Fruit fly (Drosophila melanogaster) whole organism, embryonic: ENCODE measurements around the gene CG1136.

Source experiments
- CG10147 ChIP-seq: fragments of 200-800 bp; sonication (Bioruptor generic); optimal IDR thresholded peaks from 2 replicates; lab custom pipeline; 2019; ENCODE audit warnings: missing biosample characterization, mild to moderate bottlenecking, missing genetic modification characterization, moderate library complexity
- CG1024 ChIP-seq: fragments of 200-800 bp; sonication (Bioruptor generic); IDR thresholded peaks from 2 replicates; pipeline ENCODE4 v1.3.6; 2022; ENCODE audit warnings: missing biosample characterization, missing genetic modification characterization
- CG11456 ChIP-seq: fragments of 200-800 bp; sonication (Bioruptor generic); IDR thresholded peaks from 3 replicates; pipeline ENCODE4 v1.3.6; 2022; ENCODE audit warnings: missing biosample characterization, missing genetic modification characterization
- CG11695 ChIP-seq: fragments of 200-800 bp; sonication (Bioruptor generic); IDR thresholded peaks from 3 replicates; pipeline ENCODE4 v1.3.6; 2022; ENCODE audit warnings: missing biosample characterization, missing genetic modification characterization
- CG11696 ChIP-seq: fragments of 200-800 bp; sonication (Bioruptor generic); IDR thresholded peaks from 2 replicates; pipeline ENCODE4 v1.3.6; 2022; ENCODE audit warnings: missing biosample characterization, missing genetic modification characterization
- CG12942 ChIP-seq: fragments of 200-800 bp; sonication (Bioruptor generic); optimal IDR thresholded peaks from 3 replicates; lab custom pipeline; 2016; ENCODE audit warnings: missing biosample characterization, missing genetic modification characterization
- CG13287 ChIP-seq: fragments of 200-800 bp; sonication (Bioruptor generic); IDR thresholded peaks from 2 replicates; pipeline ENCODE4 v1.3.6; 2022; ENCODE audit warnings: missing biosample characterization, missing genetic modification characterization; ENCODE audit not compliant: partially characterized antibody
- CG15269 ChIP-seq: fragments of 200-800 bp; sonication (Bioruptor generic); optimal IDR thresholded peaks from 2 replicates; lab custom pipeline; 2018; ENCODE audit warnings: missing biosample characterization, mild to moderate bottlenecking, missing genetic modification characterization, moderate library complexity
- CG16779 ChIP-seq: fragments of 200-800 bp; sonication (Bioruptor generic); IDR thresholded peaks from 2 replicates; pipeline ENCODE4 v1.3.6; 2022; ENCODE audit warnings: missing biosample characterization, missing genetic modification characterization
- CG16815 ChIP-seq: fragments of 200-800 bp; sonication (Bioruptor generic); optimal IDR thresholded peaks from 3 replicates; lab custom pipeline; 2017; ENCODE audit warnings: missing biosample characterization, mild to moderate bottlenecking, missing genetic modification characterization
- CG18262 ChIP-seq: fragments of 200-800 bp; optimal IDR thresholded peaks from 3 replicates; lab custom pipeline; 2019; ENCODE audit warnings: missing biosample characterization, mild to moderate bottlenecking, missing genetic modification characterization, moderate library complexity
- CG1832 ChIP-seq: fragments of 200-800 bp; sonication (Bioruptor generic); optimal IDR thresholded peaks from 2 replicates; lab custom pipeline; 2017; ENCODE audit warnings: missing biosample characterization, mild to moderate bottlenecking, missing genetic modification characterization, inconsistent platforms
- CG30431 ChIP-seq: fragments of 200-800 bp; sonication (Bioruptor generic); optimal IDR thresholded peaks from 2 replicates; lab custom pipeline; 2017; ENCODE audit warnings: missing biosample characterization, missing genetic modification characterization
- CG31365 ChIP-seq: fragments of 200-800 bp; sonication (Bioruptor generic); optimal IDR thresholded peaks from 2 replicates; lab custom pipeline; 2018; ENCODE audit warnings: missing biosample characterization, mild to moderate bottlenecking, missing genetic modification characterization
- CG32767 ChIP-seq: fragments of 200-800 bp; sonication (Bioruptor generic); IDR thresholded peaks from 2 replicates; pipeline ENCODE4 v1.3.6; 2022; ENCODE audit warnings: missing biosample characterization, missing genetic modification characterization
- CG32772 ChIP-seq: fragments of 200-800 bp; sonication (Bioruptor generic); IDR thresholded peaks from 2 replicates; pipeline ENCODE4 v1.3.6; 2022; ENCODE audit warnings: missing biosample characterization, missing genetic modification characterization
- CG33213 ChIP-seq: fragments of 200-800 bp; sonication (Bioruptor generic); optimal IDR thresholded peaks from 3 replicates; lab custom pipeline; 2016; ENCODE audit warnings: missing biosample characterization, missing genetic modification characterization
- CG3407 ChIP-seq: fragments of 200-800 bp; sonication (Bioruptor generic); optimal IDR thresholded peaks from 2 replicates; lab custom pipeline; 2018; ENCODE audit warnings: missing biosample characterization, mild to moderate bottlenecking, missing genetic modification characterization
- CG3847 ChIP-seq: fragments of 200-800 bp; sonication (Bioruptor generic); IDR thresholded peaks from 2 replicates; pipeline ENCODE4 v1.3.6; 2022; ENCODE audit warnings: missing biosample characterization, missing genetic modification characterization
- CG4854 ChIP-seq: fragments of 200-800 bp; sonication (Bioruptor generic); optimal IDR thresholded peaks from 2 replicates; lab custom pipeline; 2016; ENCODE audit warnings: missing biosample characterization, missing genetic modification characterization, inconsistent platforms
- CG6683 ChIP-seq: fragments of 200-800 bp; sonication (Bioruptor generic); optimal IDR thresholded peaks from 2 replicates; lab custom pipeline; 2017; ENCODE audit warnings: missing biosample characterization, mild to moderate bottlenecking, missing genetic modification characterization, missing genetic modification reagents
- CG6854 ChIP-seq: fragments of 200-800 bp; sonication (Bioruptor generic); optimal IDR thresholded peaks from 3 replicates; lab custom pipeline; 2017; ENCODE audit warnings: missing biosample characterization, mild to moderate bottlenecking, missing genetic modification characterization
- CG7786 ChIP-seq: fragments of 200-800 bp; sonication (Bioruptor generic); optimal IDR thresholded peaks from 2 replicates; lab custom pipeline; 2016; ENCODE audit warnings: missing biosample characterization, missing genetic modification characterization
- CG8290 ChIP-seq, 3 experiments: fragments of 200-800 bp; sonication (Bioruptor generic); optimal IDR thresholded peaks; 2 replicates each; lab custom pipeline; 2016 to 2019; ENCODE audit warnings: missing biosample characterization in 3 of 3, missing genetic modification characterization in 3 of 3, mild to moderate bottlenecking in 2 of 3, moderate library complexity in 1 of 3
- CG9215 ChIP-seq: fragments of 200-800 bp; sonication (Bioruptor generic); IDR thresholded peaks from 2 replicates; pipeline ENCODE4 v1.3.6; 2022; ENCODE audit warnings: missing biosample characterization, missing genetic modification characterization
- CG9727 ChIP-seq: fragments of 200-800 bp; sonication (Bioruptor generic); optimal IDR thresholded peaks from 3 replicates; lab custom pipeline; 2017; ENCODE audit warnings: missing biosample characterization, mild to moderate bottlenecking, missing genetic modification characterization
- CkIIα-i1 ChIP-seq: fragments of 200-800 bp; sonication (Bioruptor generic); IDR thresholded peaks from 2 replicates; pipeline ENCODE4 v1.3.6; 2022; ENCODE audit warnings: missing biosample characterization, missing genetic modification characterization
- Dll ChIP-seq: fragments of 200-800 bp; sonication (Bioruptor generic); IDR thresholded peaks from 4 replicates; pipeline ENCODE4 v1.3.6; 2022; ENCODE audit warnings: missing biosample characterization, missing genetic modification characterization; ENCODE audit not compliant: partially characterized antibody
- HmgD ChIP-seq: fragments of 200-800 bp; sonication (Bioruptor generic); optimal IDR thresholded peaks from 3 replicates; lab custom pipeline; 2016; ENCODE audit warnings: missing biosample characterization, missing genetic modification characterization
- Jarid2 ChIP-seq: fragments of 200-800 bp; sonication (Bioruptor generic); optimal IDR thresholded peaks from 3 replicates; lab custom pipeline; 2017; ENCODE audit warnings: mild to moderate bottlenecking, missing biosample characterization, missing genetic modification reagents, missing genetic modification characterization
- Lhr ChIP-seq: fragments of 200-800 bp; sonication (Bioruptor generic); optimal IDR thresholded peaks from 3 replicates; lab custom pipeline; 2017; ENCODE audit warnings: mild to moderate bottlenecking, missing biosample characterization, missing genetic modification reagents, missing genetic modification characterization
- MESR4 ChIP-seq: fragments of 200-800 bp; sonication (Bioruptor generic); optimal IDR thresholded peaks from 2 replicates; lab custom pipeline; 2018; ENCODE audit warnings: missing biosample characterization, mild to moderate bottlenecking, missing genetic modification characterization, moderate library complexity
- Side ChIP-seq: fragments of 200-800 bp; sonication (Bioruptor generic); optimal IDR thresholded peaks from 2 replicates; lab custom pipeline; 2016; ENCODE audit warnings: missing biosample characterization, missing genetic modification characterization
- Six4 ChIP-seq: fragments of 200-800 bp; sonication (Bioruptor generic); optimal IDR thresholded peaks from 2 replicates; lab custom pipeline; 2016; ENCODE audit warnings: missing biosample characterization, missing genetic modification characterization
- Sry-β ChIP-seq: fragments of 200-800 bp; sonication (Bioruptor generic); optimal IDR thresholded peaks from 2 replicates; lab custom pipeline; 2018; ENCODE audit warnings: missing biosample characterization, mild to moderate bottlenecking, missing genetic modification characterization, moderate library complexity
- ac ChIP-seq: fragments of 200-800 bp; sonication (Bioruptor generic); optimal IDR thresholded peaks from 3 replicates; lab custom pipeline; 2017; ENCODE audit warnings: missing biosample characterization, mild to moderate bottlenecking, missing genetic modification characterization
- ase ChIP-seq: fragments of 200-800 bp; sonication (Bioruptor generic); IDR thresholded peaks from 3 replicates; pipeline ENCODE4 v1.3.6; 2022; ENCODE audit warnings: missing biosample characterization, missing genetic modification characterization
- ci ChIP-seq: fragments of 200-800 bp; sonication (Bioruptor generic); IDR thresholded peaks from 3 replicates; pipeline ENCODE4 v1.3.6; 2022; ENCODE audit warnings: missing biosample characterization, missing genetic modification characterization
- gcm2 ChIP-seq: fragments of 200-800 bp; sonication (Bioruptor generic); optimal IDR thresholded peaks from 2 replicates; lab custom pipeline; 2016; ENCODE audit warnings: missing biosample characterization, missing genetic modification characterization
- gem ChIP-seq: fragments of 200-800 bp; sonication (Bioruptor generic); optimal IDR thresholded peaks from 2 replicates; lab custom pipeline; 2019; ENCODE audit warnings: missing biosample characterization, mild to moderate bottlenecking, missing genetic modification characterization, moderate library complexity
- hth ChIP-seq: fragments of >200 bp; optimal IDR thresholded peaks from 2 replicates; lab custom pipeline; 2017; ENCODE audit warnings: inconsistent platforms
- inv ChIP-seq: fragments of 200-800 bp; sonication (Bioruptor generic); IDR thresholded peaks from 2 replicates; pipeline ENCODE4 v1.3.6; 2022; ENCODE audit warnings: missing biosample characterization, missing genetic modification characterization; ENCODE audit not compliant: partially characterized antibody
- jing ChIP-seq: fragments of 200-800 bp; sonication (Bioruptor generic); optimal IDR thresholded peaks from 2 replicates; lab custom pipeline; 2018; ENCODE audit warnings: missing biosample characterization, mild to moderate bottlenecking, missing genetic modification characterization
- kni ChIP-seq: fragments of 200-800 bp; sonication (Bioruptor generic); optimal IDR thresholded peaks from 3 replicates; lab custom pipeline; 2017; ENCODE audit warnings: mild to moderate bottlenecking, missing biosample characterization, missing genetic modification reagents, missing genetic modification characterization
- maf-S ChIP-seq: fragments of 200-800 bp; sonication (Bioruptor generic); optimal IDR thresholded peaks from 2 replicates; lab custom pipeline; 2016; ENCODE audit warnings: missing biosample characterization, missing genetic modification characterization
- otp ChIP-seq: fragments of 200-800 bp; sonication (Bioruptor generic); IDR thresholded peaks from 3 replicates; pipeline ENCODE4, ENCODE4 v1.3.6; 2022; ENCODE audit warnings: missing biosample characterization, missing genetic modification characterization
- p53 ChIP-seq: fragments of 200-800 bp; sonication (Bioruptor generic); optimal IDR thresholded peaks from 2 replicates; lab custom pipeline; 2016; ENCODE audit warnings: missing biosample characterization, missing genetic modification characterization
- psq ChIP-seq: fragments of 200-800 bp; sonication (Bioruptor generic); optimal IDR thresholded peaks from 2 replicates; lab custom pipeline; 2017; ENCODE audit warnings: missing biosample characterization, missing genetic modification characterization
- sisA ChIP-seq: fragments of 200-800 bp; sonication (Bioruptor generic); IDR thresholded peaks from 2 replicates; pipeline ENCODE4 v1.3.6; 2022; ENCODE audit warnings: missing biosample characterization, missing genetic modification characterization
- slbo ChIP-seq: fragments of 200-800 bp; sonication (Bioruptor generic); IDR thresholded peaks from 2 replicates; pipeline ENCODE4 v1.3.6; 2022; ENCODE audit warnings: missing biosample characterization, missing genetic modification characterization
- slou ChIP-seq: fragments of 200-800 bp; sonication (Bioruptor generic); optimal IDR thresholded peaks from 3 replicates; lab custom pipeline; 2016; ENCODE audit warnings: missing biosample characterization, missing genetic modification characterization

The CG1136 gene

dm6 chr3L:4016754-4017153, 29.6 kb upstream of the CG1136 start (continued):
- peak; percentile 29 for TF ChIP-seq CG15269 (tag; lab: Kevin White, UChicago)
- no peak for TF ChIP-seq psq
- TF ChIP-seq ci = peak; percentile 87
- peak; percentile 46; the same call in 1 of the 2 replicates for TF ChIP-seq CG32767 (GFP tag; lab: Robert Waterston, UW)
- no peak for TF ChIP-seq Jarid2 (GFP tag; lab: Kevin White, UChicago)
- no peak for TF ChIP-seq CG9215
- peak; percentile 30 for TF ChIP-seq CG12942 (GFP tag; lab: Kevin White, UChicago)
- no peak for TF ChIP-seq CG10147
- TF ChIP-seq CG3847 (GFP tag; lab: Robert Waterston, UW) = peak; percentile 39; the same call in 1 of the 2 replicates
- TF ChIP-seq CG9727 (GFP tag; lab: Kevin White, UChicago) = peak; percentile 68
- TF ChIP-seq CG30431 (GFP tag; lab: Kevin White, UChicago) = peak; percentile 83
- TF ChIP-seq hth (lab: Kevin White, UChicago) = no peak
- TF ChIP-seq inv = no peak
- TF ChIP-seq CG7786 (GFP tag; lab: Kevin White, UChicago) = peak; percentile 52
- peak; percentile 19 for TF ChIP-seq CG31365 (tag; lab: Kevin White, UChicago)
- peak; percentile 70; the same call in 2 of the 3 replicates for TF ChIP-seq CG11456 (GFP tag; lab: Robert Waterston, UW)
- peak; percentile 46 for TF ChIP-seq CG8290 (GFP tag; optimal IDR thresholded peaks at IDR 0.05; lab: Kevin White, UChicago)
- TF ChIP-seq CG8290 (tag; optimal IDR thresholded peaks at IDR 0.05; lab: Kevin White, UChicago) = peak in 1 of 2 experiments; percentile 67
- no peak for TF ChIP-seq kni
- TF ChIP-seq Dll (GFP tag; lab: Robert Waterston, UW) = no peak
- TF ChIP-seq ac (GFP tag; lab: Kevin White, UChicago) = peak; percentile 52
- peak; percentile 45 for TF ChIP-seq Side (GFP tag; lab: Kevin White, UChicago)
- no peak for TF ChIP-seq CkIIα-i1 (GFP tag; lab: Robert Waterston, UW)
- peak; percentile 77 for TF ChIP-seq CG18262 (tag; lab: Kevin White, UChicago)
- TF ChIP-seq gem (tag; lab: Kevin White, UChicago) = peak; percentile 72
- no peak for TF ChIP-seq CG4854 (GFP tag; lab: Kevin White, UChicago)
- TF ChIP-seq otp (GFP tag; lab: Robert Waterston, UW) = peak; percentile 82
- peak; percentile 29 for TF ChIP-seq CG3407 (GFP tag; lab: Kevin White, UChicago)
- TF ChIP-seq jing = peak; percentile 76
- TF ChIP-seq Six4 (GFP tag; lab: Kevin White, UChicago) = peak; percentile 63
- no peak for TF ChIP-seq maf-S (GFP tag; lab: Kevin White, UChicago)
- no peak for TF ChIP-seq slou
- TF ChIP-seq CG6683 = no peak
- peak; percentile 58; the same call in 1 of the 3 replicates for TF ChIP-seq ase (GFP tag; lab: Robert Waterston, UW)
- peak; percentile 79 for TF ChIP-seq sisA
- TF ChIP-seq CG6854 (GFP tag; lab: Kevin White, UChicago) = no peak
- TF ChIP-seq CG13287 (GFP tag; lab: Robert Waterston, UW) = no peak
- peak; percentile 39 for TF ChIP-seq CG33213 (GFP tag; lab: Kevin White, UChicago)
- no peak for TF ChIP-seq MESR4
- no peak for TF ChIP-seq CG16779 (GFP tag; lab: Robert Waterston, UW)
- TF ChIP-seq CG1832 = no peak
- no peak for TF ChIP-seq gcm2 (GFP tag; lab: Kevin White, UChicago)
- TF ChIP-seq HmgD (GFP tag; lab: Kevin White, UChicago) = no peak
- peak; percentile 34 for TF ChIP-seq Lhr (GFP tag; lab: Kevin White, UChicago)
- TF ChIP-seq CG11696 (GFP tag; lab: Robert Waterston, UW) = 0 out of 2 replicates have a peak, but pooled peaks have one; percentile 38
- TF ChIP-seq CG32772 (GFP tag; lab: Robert Waterston, UW) = peak; percentile 74
- peak; percentile 58 for TF ChIP-seq slbo (GFP tag; lab: Robert Waterston, UW)
- TF ChIP-seq CG1024 (GFP tag; lab: Robert Waterston, UW) = 0 out of 2 replicates have a peak, but pooled peaks have one; percentile 46
- TF ChIP-seq p53 = peak; percentile 0
- peak; percentile 56; the same call in 2 of the 3 replicates for TF ChIP-seq CG11695
- peak; percentile 81 for TF ChIP-seq CG16815
- TF ChIP-seq Sry-β (GFP tag; lab: Kevin White, UChicago) = no peak
